Comparison of ENCODE assay signal across 1 fruit fly cellular context in genomic region chrX:11621866-11622648, dm6.
TF ChIP-seq lines count a peak whose summit lies in the region.

TSS of gene Ptp10D (plus strand) at chrX:11622015.

TF ChIP-seq in whole organism, embryonic, 481 proteins besides CTCF, POLR2A, EP300 and RAD21 (continued from another document and continues in another):
- TF ChIP-seq maf-S (GFP tag; optimal IDR thresholded peaks at IDR 0.05; lab: Kevin White, UChicago) (no peak), en (GFP tag; optimal IDR thresholded peaks at IDR 0.05; lab: Kevin White, UChicago) (peak; percentile 2), ac (GFP tag; optimal IDR thresholded peaks at IDR 0.05; lab: Kevin White, UChicago) (no peak), NFAT (GFP tag; IDR thresholded peaks at IDR 0.05; lab: Robert Waterston, UW) (peak; percentile 51; the same call in 1 of the 2 replicates), Elba2 (GFP tag; optimal IDR thresholded peaks at IDR 0.05; lab: Kevin White, UChicago) (no peak), D (optimal IDR thresholded peaks at IDR 0.05; lab: Kevin White, UChicago) (no peak), D (GFP tag; optimal IDR thresholded peaks at IDR 0.05; lab: Kevin White, UChicago) (no peak), az2 (GFP tag; optimal IDR thresholded peaks at IDR 0.05; lab: Kevin White, UChicago) (no peak), Ravus (GFP tag; IDR thresholded peaks at IDR 0.05; lab: Robert Waterston, UW) (no peak), gce (GFP tag; IDR thresholded peaks at IDR 0.05; lab: Robert Waterston, UW) (no peak), Dfd (GFP tag; optimal IDR thresholded peaks at IDR 0.05; lab: Kevin White, UChicago) (peak in 1 of 2 experiments; percentile 5), ems (GFP tag; optimal IDR thresholded peaks at IDR 0.05; lab: Kevin White, UChicago) (no peak), Side (GFP tag; optimal IDR thresholded peaks at IDR 0.05; lab: Kevin White, UChicago) (no peak), Lhr (GFP tag; optimal IDR thresholded peaks at IDR 0.05; lab: Kevin White, UChicago) (no peak), CG13424 (tag; optimal IDR thresholded peaks at IDR 0.05; lab: Kevin White, UChicago) (no peak), CG15696 (tag; optimal IDR thresholded peaks at IDR 0.05; lab: Kevin White, UChicago) (no peak), B-H2 (GFP tag; optimal IDR thresholded peaks at IDR 0.05; lab: Kevin White, UChicago) (peak; percentile 45), Pdp1 (GFP tag; optimal IDR thresholded peaks at IDR 0.05; lab: Kevin White, UChicago) (no peak), CG34376 (GFP tag; optimal IDR thresholded peaks at IDR 0.05; lab: Kevin White, UChicago) (peak; percentile 45), CG15514 (GFP tag; optimal IDR thresholded peaks at IDR 0.05; lab: Kevin White, UChicago) (peak; percentile 99), luna (GFP tag; optimal IDR thresholded peaks at IDR 0.05; lab: Kevin White, UChicago) (no peak), kay (GFP tag; optimal IDR thresholded peaks at IDR 0.05; lab: Kevin White, UChicago) (no peak), Tbp (GFP tag; optimal IDR thresholded peaks at IDR 0.05; lab: Kevin White, UChicago) (no peak), H15 (GFP tag; IDR thresholded peaks at IDR 0.05; lab: Robert Waterston, UW) (no peak), repo (GFP tag; optimal IDR thresholded peaks at IDR 0.05; lab: Kevin White, UChicago) (no peak), CG18599 (GFP tag; optimal IDR thresholded peaks at IDR 0.05; lab: Kevin White, UChicago) (peak; percentile 41), pho (GFP tag; optimal IDR thresholded peaks at IDR 0.05; lab: Kevin White, UChicago) (no peak), Gsc (GFP tag; IDR thresholded peaks at IDR 0.05; lab: Robert Waterston, UW) (no peak), CG6254 (GFP tag; optimal IDR thresholded peaks at IDR 0.05; lab: Kevin White, UChicago) (no peak), CG2889 (GFP tag; IDR thresholded peaks at IDR 0.05; lab: Robert Waterston, UW) (no peak), nau (GFP tag; optimal IDR thresholded peaks at IDR 0.05; lab: Kevin White, UChicago) (peak; percentile 7), hkb (optimal IDR thresholded peaks at IDR 0.05; lab: Kevin White, UChicago) (no peak), hkb (GFP tag; IDR thresholded peaks at IDR 0.05; lab: Robert Waterston, UW) (no peak), tio (GFP tag; optimal IDR thresholded peaks at IDR 0.05; lab: Kevin White, UChicago) (no peak), fd3F (GFP tag; optimal IDR thresholded peaks at IDR 0.05; lab: Kevin White, UChicago) (no peak), pfk (GFP tag; optimal IDR thresholded peaks at IDR 0.05; lab: Kevin White, UChicago) (peak; percentile 56), pnt (GFP tag; optimal IDR thresholded peaks at IDR 0.05; lab: Kevin White, UChicago) (no peak), CG42726 (GFP tag; IDR thresholded peaks at IDR 0.05; lab: Robert Waterston, UW; ENCODE audit: partially characterized antibody) (peak; percentile 94), CG10565 (GFP tag; optimal IDR thresholded peaks at IDR 0.05; lab: Kevin White, UChicago) (no peak), CG4360 (GFP tag; IDR thresholded peaks at IDR 0.05; lab: Robert Waterston, UW) (no peak), dimm (GFP tag; IDR thresholded peaks at IDR 0.05; lab: Robert Waterston, UW) (no peak), fru (optimal IDR thresholded peaks at IDR 0.05; lab: Kevin White, UChicago) (no peak), Ets65A (GFP tag; lab: Kevin White, UChicago) (no peak), org-1 (GFP tag; optimal IDR thresholded peaks at IDR 0.05; lab: Kevin White, UChicago) (no peak), Ada2b (GFP tag; IDR thresholded peaks at IDR 0.05; lab: Robert Waterston, UW) (no peak), ara (GFP tag; IDR thresholded peaks at IDR 0.05; lab: Robert Waterston, UW) (no peak), CG12769 (tag; optimal IDR thresholded peaks at IDR 0.05; lab: Kevin White, UChicago) (peak; percentile 18), CG31388 (GFP tag; optimal IDR thresholded peaks at IDR 0.05; lab: Kevin White, UChicago) (no peak), CG1233 (GFP tag; optimal IDR thresholded peaks at IDR 0.05; lab: Kevin White, UChicago) (no peak), kni (GFP tag; optimal IDR thresholded peaks at IDR 0.05; lab: Kevin White, UChicago) (no peak), ab (GFP tag; optimal IDR thresholded peaks at IDR 0.05; lab: Kevin White, UChicago) (no peak), so (GFP tag; IDR thresholded peaks at IDR 0.05; lab: Robert Waterston, UW) (peak; percentile 52; the same call in 1 of the 3 replicates), Adf1 (GFP tag; IDR thresholded peaks at IDR 0.05; lab: Robert Waterston, UW) (0 out of 2 replicates have a peak, but pooled peaks have one; percentile 29), CG14667 (GFP tag; IDR thresholded peaks at IDR 0.05; lab: Robert Waterston, UW) (no peak), disco-r (GFP tag; optimal IDR thresholded peaks at IDR 0.05; lab: Kevin White, UChicago) (peak; percentile 6), GATAe (GFP tag; conservative IDR thresholded peaks at IDR 0.05; lab: Robert Waterston, UW) (no peak), bcd (GFP tag; optimal IDR thresholded peaks at IDR 0.05; lab: Kevin White, UChicago) (no peak), hth (optimal IDR thresholded peaks at IDR 0.05; lab: Kevin White, UChicago) (no peak), oc (tag; optimal IDR thresholded peaks at IDR 0.05; lab: Kevin White, UChicago) (no peak), exex (tag; optimal IDR thresholded peaks at IDR 0.05; lab: Kevin White, UChicago) (no peak), Fer1 (GFP tag; optimal IDR thresholded peaks at IDR 0.05; lab: Kevin White, UChicago) (peak; percentile 30), CG18476 (GFP tag; optimal IDR thresholded peaks at IDR 0.05; lab: Kevin White, UChicago) (no peak), CG2116 (GFP tag; optimal IDR thresholded peaks at IDR 0.05; lab: Kevin White, UChicago) (no peak), CG17328 (GFP tag; IDR thresholded peaks at IDR 0.05; lab: Robert Waterston, UW) (no peak), CG13775 (GFP tag; optimal IDR thresholded peaks at IDR 0.05; lab: Kevin White, UChicago) (no peak), ATbp (GFP tag; optimal IDR thresholded peaks at IDR 0.05; lab: Kevin White, UChicago) (peak; percentile 8), slbo (GFP tag; IDR thresholded peaks at IDR 0.05; lab: Robert Waterston, UW) (0 out of 2 replicates have a peak, but pooled peaks have one; percentile 30), sens-2 (GFP tag; IDR thresholded peaks at IDR 0.05; lab: Robert Waterston, UW) (no peak), Fer3 (tag; optimal IDR thresholded peaks at IDR 0.05; lab: Kevin White, UChicago) (no peak), emc (GFP tag; optimal IDR thresholded peaks at IDR 0.05; lab: Kevin White, UChicago) (no peak), HLH4C (GFP tag; IDR thresholded peaks at IDR 0.05; lab: Robert Waterston, UW; ENCODE audit: partially characterized antibody) (peak; percentile 85), pb (GFP tag; optimal IDR thresholded peaks at IDR 0.05; lab: Kevin White, UChicago) (no peak), sima (GFP tag; optimal IDR thresholded peaks at IDR 0.05; lab: Kevin White, UChicago) (no peak), Usf (GFP tag; optimal IDR thresholded peaks at IDR 0.05; lab: Kevin White, UChicago) (no peak), slou (GFP tag; optimal IDR thresholded peaks at IDR 0.05; lab: Kevin White, UChicago) (no peak), Atf6 (GFP tag; IDR thresholded peaks at IDR 0.05; lab: Robert Waterston, UW) (no peak), Dip2 (GFP tag; IDR thresholded peaks at IDR 0.05; lab: Robert Waterston, UW) (no peak), Doc2 (GFP tag; IDR thresholded peaks at IDR 0.05; lab: Robert Waterston, UW) (no peak), CG17568 (GFP tag; optimal IDR thresholded peaks at IDR 0.05; lab: Kevin White, UChicago) (no peak), CG13287 (GFP tag; IDR thresholded peaks at IDR 0.05; lab: Robert Waterston, UW; ENCODE audit: partially characterized antibody) (peak; percentile 86), CG12391 (tag; optimal IDR thresholded peaks at IDR 0.05; lab: Kevin White, UChicago) (no peak), CG3995 (GFP tag; optimal IDR thresholded peaks at IDR 0.05; lab: Kevin White, UChicago) (no peak), Optix (GFP tag; IDR thresholded peaks at IDR 0.05; lab: Robert Waterston, UW) (no peak), Six4 (GFP tag; optimal IDR thresholded peaks at IDR 0.05; lab: Kevin White, UChicago) (no peak), CG16815 (GFP tag; optimal IDR thresholded peaks at IDR 0.05; lab: Kevin White, UChicago) (no peak), grn (GFP tag; optimal IDR thresholded peaks at IDR 0.05; lab: Kevin White, UChicago) (peak; percentile 57), tin (GFP tag; optimal IDR thresholded peaks at IDR 0.05; lab: Kevin White, UChicago) (no peak), CG2199 (GFP tag; IDR thresholded peaks at IDR 0.05; lab: Robert Waterston, UW) (peak; percentile 75; the same call in 1 of the 3 replicates), CG7357 (GFP tag; IDR thresholded peaks at IDR 0.05; lab: Robert Waterston, UW) (no peak), CG4282 (GFP tag; optimal IDR thresholded peaks at IDR 0.05; lab: Kevin White, UChicago) (peak; percentile 26), CG11085 (GFP tag; IDR thresholded peaks at IDR 0.05; lab: Robert Waterston, UW) (no peak), CG10654 (GFP tag; optimal IDR thresholded peaks at IDR 0.05; lab: Kevin White, UChicago) (no peak), rib (GFP tag; IDR thresholded peaks at IDR 0.05; lab: Robert Waterston, UW) (peak; percentile 66; the same call in 1 of the 2 replicates), Hmx (GFP tag; optimal IDR thresholded peaks at IDR 0.05; lab: Kevin White, UChicago) (no peak), Hr39 (optimal IDR thresholded peaks at IDR 0.05; lab: Kevin White, UChicago) (no peak), CG4404 (GFP tag; IDR thresholded peaks at IDR 0.05; lab: Robert Waterston, UW) (no peak), CG10979 (tag; optimal IDR thresholded peaks at IDR 0.05; lab: Kevin White, UChicago) (no peak), CG16863 (GFP tag; optimal IDR thresholded peaks at IDR 0.05; lab: Kevin White, UChicago) (no peak), Spps (tag; optimal IDR thresholded peaks at IDR 0.05; lab: Kevin White, UChicago) (no peak), sob (GFP tag; IDR thresholded peaks at IDR 0.05; lab: Robert Waterston, UW) (peak; percentile 46; the same call in 1 of the 2 replicates), croc (GFP tag; conservative IDR thresholded peaks at IDR 0.05; lab: Robert Waterston, UW) (no peak), toy (GFP tag; IDR thresholded peaks at IDR 0.05; lab: Robert Waterston, UW) (no peak), TFAM (GFP tag; optimal IDR thresholded peaks at IDR 0.05; lab: Kevin White, UChicago) (no peak), wdn (GFP tag; IDR thresholded peaks at IDR 0.05; lab: Robert Waterston, UW) (0 out of 2 replicates have a peak, but pooled peaks have one; percentile 22), CG7556 (GFP tag; optimal IDR thresholded peaks at IDR 0.05; lab: Kevin White, UChicago) (no peak), sna (GFP tag; IDR thresholded peaks at IDR 0.05; lab: Robert Waterston, UW; ENCODE audit: partially characterized antibody) (peak; percentile 67), lilli (GFP tag; optimal IDR thresholded peaks at IDR 0.05; lab: Kevin White, UChicago) (no peak), CG17359 (tag; optimal IDR thresholded peaks at IDR 0.05; lab: Kevin White, UChicago) (no peak), CG9215 (GFP tag; IDR thresholded peaks at IDR 0.05; lab: Robert Waterston, UW) (no peak), vnd (GFP tag; IDR thresholded peaks at IDR 0.05; lab: Robert Waterston, UW; ENCODE audit: partially characterized antibody) (peak; percentile 87), Xbp1 (GFP tag; optimal IDR thresholded peaks at IDR 0.05; lab: Kevin White, UChicago) (no peak), CG6813 (GFP tag; optimal IDR thresholded peaks at IDR 0.05; lab: Kevin White, UChicago) (peak; percentile 14), CG17361 (GFP tag; IDR thresholded peaks at IDR 0.05; lab: Robert Waterston, UW) (no peak), otp (GFP tag; IDR thresholded peaks at IDR 0.05; lab: Robert Waterston, UW) (no peak; the same call in 2 of the 3 replicates), Max (GFP tag; optimal IDR thresholded peaks at IDR 0.05; lab: Kevin White, UChicago) (peak; percentile 33), zf30C (GFP tag; optimal IDR thresholded peaks at IDR 0.05; lab: Kevin White, UChicago) (peak; percentile 47), CG11093 (GFP tag; IDR thresholded peaks at IDR 0.05; lab: Robert Waterston, UW) (no peak), pzg (GFP tag; optimal IDR thresholded peaks at IDR 0.05; lab: Kevin White, UChicago) (peak; percentile 78), nmo (GFP tag; optimal IDR thresholded peaks at IDR 0.05; lab: Kevin White, UChicago) (no peak), Camta (GFP tag; optimal IDR thresholded peaks at IDR 0.05; lab: Kevin White, UChicago) (no peak), CG2129 (GFP tag; IDR thresholded peaks at IDR 0.05; lab: Robert Waterston, UW; ENCODE audit: partially characterized antibody) (0 out of 2 replicates have a peak, but pooled peaks have one; percentile 14), ham (GFP tag; IDR thresholded peaks at IDR 0.05; lab: Robert Waterston, UW) (no peak), CG2712 (tag; optimal IDR thresholded peaks at IDR 0.05; lab: Kevin White, UChicago) (no peak), Bdp1 (GFP tag; optimal IDR thresholded peaks at IDR 0.05; lab: Kevin White, UChicago) (peak; percentile 21), CG31365 (tag; optimal IDR thresholded peaks at IDR 0.05; lab: Kevin White, UChicago) (no peak), Jarid2 (GFP tag; optimal IDR thresholded peaks at IDR 0.05; lab: Kevin White, UChicago) (peak; percentile 97), CG6175 (GFP tag; IDR thresholded peaks at IDR 0.05; lab: Robert Waterston, UW) (peak; percentile 49; the same call in 2 of the 3 replicates), CG7745 (tag; optimal IDR thresholded peaks at IDR 0.05; lab: Kevin White, UChicago) (no peak), CG10543 (GFP tag; optimal IDR thresholded peaks at IDR 0.05; lab: Kevin White, UChicago) (peak; percentile 80), CG12942 (GFP tag; optimal IDR thresholded peaks at IDR 0.05; lab: Kevin White, UChicago) (no peak), run (tag; optimal IDR thresholded peaks at IDR 0.05; lab: Kevin White, UChicago) (no peak), sens (GFP tag; lab: Kevin White, UChicago) (peak; percentile 84), CG17829 (tag; optimal IDR thresholded peaks at IDR 0.05; lab: Kevin White, UChicago) (no peak), Gug (GFP tag; IDR thresholded peaks at IDR 0.05; lab: Robert Waterston, UW) (peak; percentile 30; the same call in 1 of the 4 replicates), Mad (GFP tag; optimal IDR thresholded peaks at IDR 0.05; lab: Kevin White, UChicago) (no peak), zen (tag; optimal IDR thresholded peaks at IDR 0.05; lab: Kevin White, UChicago) (no peak), sr (GFP tag; IDR thresholded peaks at IDR 0.05; lab: Robert Waterston, UW) (peak; percentile 82)
